Worm (Caenorhabditis elegans): Measurements from ENCODE around the gene R10F2.6.

ce11 chrIII:2980927-2981326 is 37.0 kb upstream of the R10F2.6 start:
- TF ChIP-seq ceh-13 (GFP tag; optimal IDR thresholded peaks at IDR 0.05) (no peak), ceh-36 (tag; optimal IDR thresholded peaks at IDR 0.05) (no peak), ama-1 (optimal IDR thresholded peaks at IDR 0.05) (no peak), B0310.2 (tag; optimal IDR thresholded peaks at IDR 0.05) (no peak), flt-1 (GFP tag; IDR thresholded peaks at IDR 0.05) (no peak), F13C5.2 (tag; optimal IDR thresholded peaks at IDR 0.05) (no peak), sea-1 (GFP tag; conservative IDR thresholded peaks at IDR 0.05) (no peak), hmg-4 (GFP tag; optimal IDR thresholded peaks at IDR 0.05) (no peak), tra-4 (tag; optimal IDR thresholded peaks at IDR 0.05) (no peak), hnd-1 (tag; optimal IDR thresholded peaks at IDR 0.05) (no peak), scrt-1 (GFP tag; IDR thresholded peaks at IDR 0.05) (no peak), tbx-11 (GFP tag; IDR thresholded peaks at IDR 0.05) (no peak)
